Worm (Caenorhabditis elegans) whole organism, young adult: Measurements from ENCODE around the gene F26F12.4.

Source experiments
- Y79H2A.3 ChIP-seq: fragments of 200-800 bp; sonication (Bioruptor generic); conservative IDR thresholded peaks from 2 replicates; pipeline ENCODE4 v1.3.6; 2022; ENCODE audit warnings: missing genetic modification reagents, missing genetic modification characterization, missing compliant biosample characterization
- ceh-58 ChIP-seq: fragments of 200-800 bp; sonication (Bioruptor generic); IDR thresholded peaks from 2 replicates; pipeline ENCODE4 v1.3.6; 2022; ENCODE audit warnings: missing genetic modification characterization, missing compliant biosample characterization
- dpl-1 ChIP-seq: fragments of 150-350 bp; optimal IDR thresholded peaks from 2 replicates; lab custom pipeline; 2014; ENCODE audit warnings: missing biosample characterization, missing genetic modification reagents, missing genetic modification characterization
- efl-1 ChIP-seq: fragments of 150-350 bp; optimal IDR thresholded peaks from 2 replicates; lab custom pipeline; 2014; ENCODE audit warnings: missing biosample characterization, missing genetic modification reagents, missing genetic modification characterization
- let-607 ChIP-seq, 2 experiments: fragments of 200-800 bp in 1 of 2; sonication (Bioruptor generic) in 1 of 2; sonication (generic microtip) in 1 of 2; optimal IDR thresholded peaks; 2 replicates each; lab custom pipeline; 2016 to 2018; ENCODE audit warnings: mild to moderate bottlenecking in 2 of 2, missing compliant biosample characterization in 2 of 2, missing genetic modification characterization in 2 of 2, moderate library complexity in 2 of 2, missing genotype in 1 of 2
- lin-35 ChIP-seq, 3 experiments: fragments of 150-350 bp in 2 of 3; sonication (generic microtip) in 1 of 3; optimal IDR thresholded peaks; 2 replicates each; lab custom pipeline; 2014 to 2018; ENCODE audit warnings: missing biosample characterization in 3 of 3, missing genetic modification characterization in 3 of 3, missing genetic modification reagents in 3 of 3
- rec-8 ChIP-seq, 2 experiments: sonication (generic microtip); optimal IDR thresholded peaks; 2 replicates each; lab custom pipeline; 2016; ENCODE audit warnings: mild to moderate bottlenecking in 2 of 2, missing genetic modification characterization in 2 of 2, missing genetic modification reagents in 2 of 2, missing genotype in 2 of 2, missing biosample characterization in 1 of 2, missing compliant biosample characterization in 1 of 2, moderate library complexity in 1 of 2
- tbx-9 ChIP-seq: sonication (generic microtip); optimal IDR thresholded peaks from 2 replicates; lab custom pipeline; 2016; ENCODE audit warnings: borderline replicate concordance, missing genetic modification characterization, inconsistent platforms, missing compliant biosample characterization

DNA sequence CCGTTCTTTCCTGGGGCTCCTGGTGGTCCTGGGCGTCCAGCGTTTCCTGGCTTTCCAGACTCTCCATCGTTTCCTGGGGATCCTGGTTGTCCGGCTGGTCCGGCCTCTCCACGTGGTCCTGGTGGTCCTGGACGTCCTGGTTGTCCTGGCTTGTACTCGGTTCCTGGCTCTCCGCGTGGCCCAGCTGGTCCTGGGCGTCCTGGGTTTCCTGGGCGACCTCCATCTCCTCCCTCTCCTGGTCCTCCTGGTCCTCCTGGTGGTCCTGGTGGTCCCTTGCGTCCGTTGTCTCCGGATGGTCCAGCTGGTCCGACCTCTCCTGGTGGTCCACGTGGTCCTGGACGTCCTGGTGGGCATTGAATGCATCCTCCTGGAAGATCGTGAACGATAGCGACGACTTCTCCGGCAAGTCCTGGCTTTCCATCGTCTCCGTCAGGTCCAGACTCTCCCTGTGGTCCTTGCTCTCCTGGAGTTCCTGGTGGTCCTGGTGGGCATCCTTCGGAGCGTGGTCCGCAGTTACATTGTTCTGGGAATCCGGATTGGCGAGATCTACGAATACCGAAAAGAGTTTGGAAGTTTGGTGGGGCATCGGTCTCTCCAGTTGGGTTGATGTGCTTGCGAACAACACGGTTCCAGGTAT, 33.0 kb downstream of the F26F12.4 start:
- TF ChIP-seq Y79H2A.3 (GFP tag; lab: Robert Waterston, UW) = no peak
- no peak for TF ChIP-seq ceh-58
- no peak for TF ChIP-seq dpl-1 (GFP tag; lab: Kevin White, UChicago)
- TF ChIP-seq let-607 (tag; optimal IDR thresholded peaks at IDR 0.05; lab: Kevin White, UChicago) = no peak
- TF ChIP-seq efl-1 = no peak
- no peak for TF ChIP-seq tbx-9 (tag; lab: Kevin White, UChicago)
- TF ChIP-seq lin-35 (GFP tag; optimal IDR thresholded peaks at IDR 0.05; lab: Kevin White, UChicago) = no peak
- no peak for TF ChIP-seq rec-8 (tag; optimal IDR thresholded peaks at IDR 0.05; lab: Kevin White, UChicago)
